Worm (Caenorhabditis elegans) whole organism, young adult: Measurements from ENCODE around the gene nhr-19.

Experiments used
- B0035.1 ChIP-seq: sonication (generic microtip); optimal IDR thresholded peaks from 2 replicates; lab custom pipeline; 2016; ENCODE audit warnings: missing genetic modification characterization, mild to moderate bottlenecking, missing compliant biosample characterization, missing genotype, missing genetic modification reagents
- D2030.7 ChIP-seq: fragments of 200-800 bp; sonication (Bioruptor generic); IDR thresholded peaks from 2 replicates; pipeline ENCODE4 v1.3.6; 2022; ENCODE audit warnings: missing genetic modification reagents, missing genetic modification characterization, missing compliant biosample characterization
- F22D6.2 ChIP-seq: sonication (generic microtip); optimal IDR thresholded peaks from 2 replicates; lab custom pipeline; 2016; ENCODE audit warnings: mild to moderate bottlenecking, missing genetic modification characterization, missing compliant biosample characterization
- F23B12.7 ChIP-seq: sonication (generic microtip); optimal IDR thresholded peaks from 2 replicates; lab custom pipeline; 2017; ENCODE audit warnings: missing genetic modification characterization, mild to moderate bottlenecking, missing compliant biosample characterization, antibody characterized with exemption, moderate library complexity; ENCODE audit not compliant: insufficient read depth
- F52B5.7 ChIP-seq: sonication (generic microtip); optimal IDR thresholded peaks from 2 replicates; lab custom pipeline; 2016; ENCODE audit warnings: mild to moderate bottlenecking, missing genetic modification characterization, missing compliant biosample characterization
- F57C9.4 ChIP-seq: sonication (generic microtip); optimal IDR thresholded peaks from 2 replicates; lab custom pipeline; 2017; ENCODE audit warnings: mild to moderate bottlenecking, missing genetic modification characterization, missing compliant biosample characterization
- T07F8.4 ChIP-seq: sonication (generic microtip); optimal IDR thresholded peaks from 2 replicates; lab custom pipeline; 2016; ENCODE audit warnings: mild to moderate bottlenecking, missing genetic modification characterization, moderate library complexity, missing compliant biosample characterization
- Y53G8AR.9 ChIP-seq: fragments of 200-800 bp; sonication (Bioruptor generic); conservative IDR thresholded peaks from 2 replicates; pipeline ENCODE4 v1.3.6; 2022; ENCODE audit warnings: missing genetic modification reagents, missing genetic modification characterization, missing compliant biosample characterization
- Y67H2A.10 ChIP-seq: fragments of 200-800 bp; sonication (Bioruptor generic); conservative IDR thresholded peaks from 2 replicates; pipeline ENCODE4 v1.3.6; 2022; ENCODE audit warnings: missing genetic modification reagents, missing genetic modification characterization, missing compliant biosample characterization
- Y79H2A.3 ChIP-seq: fragments of 200-800 bp; sonication (Bioruptor generic); conservative IDR thresholded peaks from 2 replicates; pipeline ENCODE4 v1.3.6; 2022; ENCODE audit warnings: missing genetic modification reagents, missing genetic modification characterization, missing compliant biosample characterization
- Y95B8A.8 ChIP-seq: fragments of 200-800 bp; sonication (Bioruptor generic); IDR thresholded peaks from 2 replicates; pipeline ENCODE4 v1.3.6; 2022; ENCODE audit warnings: missing genetic modification reagents, missing genetic modification characterization, missing compliant biosample characterization
- akir-1 ChIP-seq: fragments of 200-800 bp; sonication (Bioruptor generic); optimal IDR thresholded peaks from 2 replicates; lab custom pipeline; 2018; ENCODE audit warnings: mild to moderate bottlenecking, missing genetic modification characterization, moderate library complexity, missing compliant biosample characterization
- aptf-3 ChIP-seq: fragments of 200-800 bp; sonication (Bioruptor generic); IDR thresholded peaks from 2 replicates; pipeline ENCODE4 v1.3.6; 2022; ENCODE audit warnings: missing genetic modification characterization, missing compliant biosample characterization
- attf-6 ChIP-seq: fragments of 200-800 bp; sonication (Bioruptor generic); IDR thresholded peaks from 2 replicates; pipeline ENCODE4 v1.3.6; 2022; ENCODE audit warnings: missing genetic modification reagents, missing genetic modification characterization, missing compliant biosample characterization
- bed-2 ChIP-seq: fragments of 200-800 bp; sonication (Bioruptor generic); IDR thresholded peaks from 2 replicates; pipeline ENCODE4 v1.3.6; 2022; ENCODE audit warnings: missing genetic modification reagents, missing genetic modification characterization, missing compliant biosample characterization
- cebp-2 ChIP-seq: fragments of 200-800 bp; sonication (Bioruptor generic); IDR thresholded peaks from 2 replicates; pipeline ENCODE4 v1.3.6; 2022; ENCODE audit warnings: missing genetic modification characterization, missing compliant biosample characterization
- ceh-40 ChIP-seq: fragments of 200-800 bp; sonication (Bioruptor generic); IDR thresholded peaks from 2 replicates; pipeline ENCODE4 v1.3.6; 2022; ENCODE audit warnings: missing genetic modification characterization, missing compliant biosample characterization
- ceh-58 ChIP-seq: fragments of 200-800 bp; sonication (Bioruptor generic); IDR thresholded peaks from 2 replicates; pipeline ENCODE4 v1.3.6; 2022; ENCODE audit warnings: missing genetic modification characterization, missing compliant biosample characterization
- dpl-1 ChIP-seq: fragments of 150-350 bp; optimal IDR thresholded peaks from 2 replicates; lab custom pipeline; 2014; ENCODE audit warnings: missing biosample characterization, missing genetic modification reagents, missing genetic modification characterization
- efl-1 ChIP-seq: fragments of 150-350 bp; optimal IDR thresholded peaks from 2 replicates; lab custom pipeline; 2014; ENCODE audit warnings: missing biosample characterization, missing genetic modification reagents, missing genetic modification characterization
- egl-18 ChIP-seq: fragments of 200-800 bp; sonication (Bioruptor generic); IDR thresholded peaks from 2 replicates; pipeline ENCODE4 v1.3.6; 2022; ENCODE audit warnings: missing genetic modification reagents, missing genetic modification characterization, missing compliant biosample characterization
- egl-44 ChIP-seq: fragments of 200-800 bp; sonication (Bioruptor generic); IDR thresholded peaks from 2 replicates; pipeline ENCODE4 v1.3.6; 2022; ENCODE audit warnings: missing genetic modification reagents, missing genetic modification characterization, missing compliant biosample characterization
- him-1 ChIP-seq: sonication (generic microtip); optimal IDR thresholded peaks from 2 replicates; lab custom pipeline; 2016; ENCODE audit warnings: missing genotype, missing genetic modification reagents, missing genetic modification characterization, missing compliant biosample characterization
- hmg-1.2 ChIP-seq: fragments of 200-800 bp; sonication (Bioruptor generic); IDR thresholded peaks from 2 replicates; pipeline ENCODE4 v1.3.6; 2022; ENCODE audit warnings: missing genetic modification reagents, missing genetic modification characterization, missing compliant biosample characterization
- hsf-1 ChIP-seq: fragments of 200-800 bp; sonication (Bioruptor generic); IDR thresholded peaks from 2 replicates; pipeline ENCODE4 v1.3.6; 2022; ENCODE audit warnings: missing genetic modification reagents, missing genetic modification characterization, missing compliant biosample characterization
- let-526 ChIP-seq: fragments of 200-800 bp; sonication (Bioruptor generic); IDR thresholded peaks from 2 replicates; pipeline ENCODE4 v1.3.6; 2022; ENCODE audit warnings: missing genetic modification reagents, missing genetic modification characterization, missing compliant biosample characterization
- let-607 ChIP-seq, 2 experiments: fragments of 200-800 bp in 1 of 2; sonication (Bioruptor generic) in 1 of 2; sonication (generic microtip) in 1 of 2; optimal IDR thresholded peaks; 2 replicates each; lab custom pipeline; 2016 to 2018; ENCODE audit warnings: mild to moderate bottlenecking in 2 of 2, missing compliant biosample characterization in 2 of 2, missing genetic modification characterization in 2 of 2, moderate library complexity in 2 of 2, missing genotype in 1 of 2
- lir-1 ChIP-seq: fragments of 200-800 bp; sonication (Bioruptor generic); conservative IDR thresholded peaks from 2 replicates; pipeline ENCODE4 v1.3.6; 2022; ENCODE audit warnings: missing genetic modification reagents, missing genetic modification characterization, missing compliant biosample characterization
- lsl-1 ChIP-seq: fragments of 200-800 bp; sonication (Bioruptor generic); optimal IDR thresholded peaks from 2 replicates; lab custom pipeline; 2018; ENCODE audit warnings: mild to moderate bottlenecking, missing genetic modification characterization, moderate library complexity, missing compliant biosample characterization
- madf-10 ChIP-seq: sonication (generic microtip); optimal IDR thresholded peaks from 2 replicates; lab custom pipeline; 2016; ENCODE audit warnings: mild to moderate bottlenecking, missing genetic modification characterization, missing compliant biosample characterization
- madf-3 ChIP-seq: fragments of 200-800 bp; sonication (Bioruptor generic); IDR thresholded peaks from 2 replicates; pipeline ENCODE4 v1.3.6; 2022; ENCODE audit warnings: missing genetic modification reagents, missing genetic modification characterization, missing compliant biosample characterization
- mxl-1 ChIP-seq: sonication (generic microtip); optimal IDR thresholded peaks from 2 replicates; lab custom pipeline; 2016; ENCODE audit warnings: missing genetic modification characterization, missing compliant biosample characterization
- nfya-1 ChIP-seq: sonication (generic microtip); optimal IDR thresholded peaks from 2 replicates; lab custom pipeline; 2017; ENCODE audit warnings: antibody characterized with exemption, missing compliant biosample characterization, missing genetic modification characterization, borderline replicate concordance; ENCODE audit not compliant: insufficient read depth
- nfyb-1 ChIP-seq: fragments of 200-800 bp; sonication (Bioruptor generic); IDR thresholded peaks from 2 replicates; pipeline ENCODE4 v1.3.6; 2022; ENCODE audit warnings: missing genetic modification reagents, missing genetic modification characterization, missing compliant biosample characterization
- pha-4 ChIP-seq: fragments of 150-350 bp; sonication (generic microtip); optimal IDR thresholded peaks from 2 replicates; lab custom pipeline; 2014; ENCODE audit warnings: missing biosample characterization, missing genetic modification reagents, missing genetic modification characterization
- rpc-1 ChIP-seq, 2 experiments: fragments of 150-350 bp in 1 of 2; sonication (generic microtip) in 1 of 2; optimal IDR thresholded peaks; 2 replicates each; lab custom pipeline; 2014 to 2018; ENCODE audit warnings: missing biosample characterization in 1 of 2, missing genetic modification characterization in 1 of 2, missing genetic modification reagents in 1 of 2, missing genotype in 1 of 2
- sdz-38 ChIP-seq: sonication (generic microtip); optimal IDR thresholded peaks from 2 replicates; lab custom pipeline; 2016; ENCODE audit warnings: missing genotype, missing genetic modification characterization, missing compliant biosample characterization
- sea-2 ChIP-seq: fragments of 200-800 bp; sonication (Bioruptor generic); IDR thresholded peaks from 2 replicates; pipeline ENCODE4 v1.3.6; 2022; ENCODE audit warnings: missing genetic modification characterization, missing compliant biosample characterization
- tbp1 ChIP-seq: fragments of 200-800 bp; sonication (Bioruptor generic); optimal IDR thresholded peaks from 2 replicates; lab custom pipeline; 2018; ENCODE audit warnings: mild to moderate bottlenecking, missing genetic modification characterization, missing compliant biosample characterization
- tlf-1 ChIP-seq: fragments of 200-800 bp; sonication (Bioruptor generic); optimal IDR thresholded peaks from 2 replicates; lab custom pipeline; 2018; ENCODE audit warnings: mild to moderate bottlenecking, missing genetic modification characterization, missing compliant biosample characterization
- unc-62 ChIP-seq: fragments of 150-350 bp; optimal IDR thresholded peaks from 2 replicates; lab custom pipeline; 2014; ENCODE audit warnings: missing biosample characterization, missing genetic modification reagents, missing genetic modification characterization
- xnd-1 ChIP-seq: sonication (generic microtip); optimal IDR thresholded peaks from 2 replicates; lab custom pipeline; 2016; ENCODE audit warnings: missing genotype, missing genetic modification reagents, missing genetic modification characterization, missing compliant biosample characterization
- zfh-2 ChIP-seq: fragments of 200-800 bp; sonication (Bioruptor generic); conservative IDR thresholded peaks from 2 replicates; pipeline ENCODE4 v1.3.6; 2022; ENCODE audit warnings: missing genetic modification reagents, missing genetic modification characterization, missing compliant biosample characterization
- zim-3 ChIP-seq: sonication (generic microtip); optimal IDR thresholded peaks from 2 replicates; lab custom pipeline; 2017; ENCODE audit warnings: mild to moderate bottlenecking, missing genetic modification characterization, moderate library complexity, missing compliant biosample characterization
- ztf-25 ChIP-seq: fragments of 200-800 bp; sonication (Bioruptor generic); IDR thresholded peaks from 2 replicates; pipeline ENCODE4 v1.3.6; 2022; ENCODE audit warnings: missing genetic modification reagents, missing genetic modification characterization, missing compliant biosample characterization
- ztf-3 ChIP-seq: fragments of 200-800 bp; sonication (Bioruptor generic); optimal IDR thresholded peaks from 2 replicates; lab custom pipeline; 2018; ENCODE audit warnings: mild to moderate bottlenecking, missing genetic modification characterization, missing compliant biosample characterization
- ztf-6 ChIP-seq: fragments of 200-800 bp; sonication (Bioruptor generic); IDR thresholded peaks from 2 replicates; pipeline ENCODE4 v1.3.6; 2022; ENCODE audit warnings: missing genetic modification reagents, missing genetic modification characterization, missing compliant biosample characterization

The nhr-19 gene

ce11 chrII:9573412-9573811 lies 31.9 kb downstream of the nhr-19 start:
- TF ChIP-seq zfh-2 (GFP tag; lab: Robert Waterston, UW) (no peak), nfyb-1 (GFP tag; lab: Robert Waterston, UW) (no peak), let-607 (tag; optimal IDR thresholded peaks at IDR 0.05; lab: Kevin White, UChicago) (no peak), sea-2 (GFP tag; lab: Robert Waterston, UW) (no peak), unc-62 (GFP tag; lab: Kevin White, UChicago) (no peak), let-526 (GFP tag; lab: Robert Waterston, UW) (no peak), mxl-1 (no peak), D2030.7 (GFP tag; lab: Robert Waterston, UW) (no peak), Y79H2A.3 (GFP tag; lab: Robert Waterston, UW) (no peak), F57C9.4 (tag; lab: Kevin White, UChicago) (no peak), dpl-1 (GFP tag; lab: Kevin White, UChicago) (no peak), B0035.1 (tag; lab: Kevin White, UChicago) (no peak), nfya-1 (tag; lab: Kevin White, UChicago) (no peak), egl-18 (GFP tag; lab: Robert Waterston, UW) (no peak), lsl-1 (no peak), tbp1 (GFP tag; lab: Kevin White, UChicago) (no peak), attf-6 (GFP tag; lab: Robert Waterston, UW) (no peak), zim-3 (tag; lab: Kevin White, UChicago) (no peak), Y95B8A.8 (no peak)

- TF ChIP-seq ceh-58 (0 out of 2 replicates have a peak, but pooled peaks have one; percentile 67), aptf-3 (GFP tag; lab: Robert Waterston, UW) (no peak), F23B12.7 (tag; lab: Kevin White, UChicago) (peak; percentile 84), tlf-1 (GFP tag; lab: Kevin White, UChicago) (peak; percentile 6), Y95B8A.8 (no peak; the same call in 1 of the 2 replicates), tbp1 (GFP tag; lab: Kevin White, UChicago) (peak; percentile 98), Y53G8AR.9 (peak; percentile 65; the same call in 1 of the 2 replicates), ceh-40 (GFP tag; lab: Robert Waterston, UW) (no peak), ztf-25 (peak; percentile 97), bed-2 (GFP tag; lab: Robert Waterston, UW) (no peak), pha-4 (no peak), xnd-1 (tag; lab: Kevin White, UChicago) (no peak), lir-1 (GFP tag; lab: Robert Waterston, UW) (no peak), akir-1 (GFP tag; lab: Kevin White, UChicago) (no peak), ztf-6 (GFP tag; lab: Robert Waterston, UW) (peak; percentile 16; the same call in 1 of the 2 replicates), Y67H2A.10 (GFP tag; lab: Robert Waterston, UW) (peak; percentile 46; the same call in 1 of the 2 replicates), hmg-1.2 (GFP tag; lab: Robert Waterston, UW) (peak; percentile 72), rpc-1 (optimal IDR thresholded peaks at IDR 0.05; lab: Kevin White, UChicago) (peak; percentile 83), rpc-1 (tag; optimal IDR thresholded peaks at IDR 0.05; lab: Kevin White, UChicago) (peak; percentile 95), sdz-38 (tag; lab: Kevin White, UChicago) (no peak), madf-10 (tag; lab: Kevin White, UChicago) (peak; percentile 53), hsf-1 (GFP tag; lab: Robert Waterston, UW) (no peak), him-1 (tag; lab: Kevin White, UChicago) (peak; percentile 98), madf-3 (GFP tag; lab: Robert Waterston, UW) (0 out of 2 replicates have a peak, but pooled peaks have one; percentile 68), T07F8.4 (tag; lab: Kevin White, UChicago) (peak; percentile 53), F52B5.7 (tag; lab: Kevin White, UChicago) (peak; percentile 83), ztf-3 (GFP tag; lab: Kevin White, UChicago) (no peak), lsl-1 (peak; percentile 53), egl-44 (GFP tag; lab: Robert Waterston, UW) (peak; percentile 79), egl-18 (GFP tag; lab: Robert Waterston, UW) (no peak), efl-1 (GFP tag; lab: Kevin White, UChicago) (no peak), F22D6.2 (tag; lab: Kevin White, UChicago) (no peak), cebp-2 (GFP tag; lab: Robert Waterston, UW) (peak; percentile 69; the same call in 1 of the 2 replicates)
Observed at ce11 chrII:9566045-9566444, 39.3 kb downstream of the nhr-19 start.
